Worm (Caenorhabditis elegans) whole organism, mixed stage, embryonic: ENCODE results near the gene T06A10.107.
"Not testable (repeated sequence)": the region's sequence is repeated elsewhere in the genome, so short reads cannot be mapped to it uniquely, and the experiment has no call there.

Source experiments
- ceh-39 ChIP-seq: fragments of 150-350 bp; optimal IDR thresholded peaks from 2 replicates; lab custom pipeline; 2014; ENCODE audit warnings: missing biosample characterization, missing genetic modification characterization
- lin-13 ChIP-seq: fragments of 150-350 bp; optimal IDR thresholded peaks from 2 replicates; lab custom pipeline; 2014; ENCODE audit warnings: missing biosample characterization, missing genetic modification characterization
- lsy-2 ChIP-seq: fragments of 150-350 bp; optimal IDR thresholded peaks from 2 replicates; lab custom pipeline; 2014; ENCODE audit warnings: missing biosample characterization, missing genetic modification characterization
- mab-5 ChIP-seq: fragments of 150-350 bp; optimal IDR thresholded peaks from 2 replicates; lab custom pipeline; 2014; ENCODE audit warnings: missing biosample characterization, missing genetic modification characterization
- mep-1 ChIP-seq: fragments of 150-350 bp; optimal IDR thresholded peaks from 2 replicates; lab custom pipeline; 2017; ENCODE audit warnings: missing biosample characterization, missing genetic modification reagents, missing genetic modification characterization, inconsistent platforms
- mls-2 ChIP-seq: sonication (generic microtip); optimal IDR thresholded peaks from 2 replicates; lab custom pipeline; 2016; ENCODE audit warnings: mild to moderate bottlenecking, missing genetic modification characterization, moderate library complexity, missing compliant biosample characterization
- nhr-237 ChIP-seq: fragments of 150-350 bp; optimal IDR thresholded peaks from 2 replicates; lab custom pipeline; 2014; ENCODE audit warnings: missing biosample characterization, missing genetic modification characterization
- nhr-28 ChIP-seq: fragments of 150-350 bp; optimal IDR thresholded peaks from 2 replicates; lab custom pipeline; 2014; ENCODE audit warnings: missing biosample characterization, missing genetic modification characterization
- sem-2 ChIP-seq: fragments of 200-800 bp; sonication (Bioruptor generic); optimal IDR thresholded peaks from 2 replicates; lab custom pipeline; 2018; ENCODE audit warnings: mild to moderate bottlenecking, missing genetic modification characterization, missing compliant biosample characterization
- snpc-4 ChIP-seq: fragments of 150-350 bp; optimal IDR thresholded peaks from 2 replicates; lab custom pipeline; 2014; ENCODE audit warnings: missing biosample characterization, missing genetic modification characterization
- sptf-1 ChIP-seq: sonication (generic microtip); optimal IDR thresholded peaks from 2 replicates; lab custom pipeline; 2017; ENCODE audit warnings: mild to moderate bottlenecking, missing genetic modification characterization, moderate library complexity, missing compliant biosample characterization
- unc-39 ChIP-seq: fragments of 150-350 bp; optimal IDR thresholded peaks from 2 replicates; lab custom pipeline; 2014; ENCODE audit warnings: missing biosample characterization, missing genetic modification characterization
- zip-8 ChIP-seq: fragments of 150-350 bp; optimal IDR thresholded peaks from 2 replicates; lab custom pipeline; 2014; ENCODE audit warnings: missing biosample characterization, missing genetic modification characterization

ce11 chrIV:16842873-16843272, 24.4 kb upstream of the T06A10.107 start, which contains the start of gene Y116A8A.150:
- not testable (repeated sequence) for TF ChIP-seq nhr-237 (tag; lab: Kevin White, UChicago); unc-39 (tag; lab: Kevin White, UChicago); lsy-2 (tag; lab: Kevin White, UChicago); mep-1; lin-13 (tag; lab: Kevin White, UChicago); mls-2 (tag; lab: Kevin White, UChicago); zip-8 (tag; lab: Kevin White, UChicago); nhr-28; sem-2; ceh-39 (tag; lab: Kevin White, UChicago); snpc-4 (tag; lab: Kevin White, UChicago); sptf-1 (tag; lab: Kevin White, UChicago); mab-5 (tag; lab: Kevin White, UChicago)
